Worm (Caenorhabditis elegans) whole organism, late embryonic: ENCODE data around the gene hlh-27.

Experiments
- fkh-6 ChIP-seq: sonication (generic microtip); optimal IDR thresholded peaks from 2 replicates; lab custom pipeline; 2016; ENCODE audit warnings: missing genetic modification characterization, missing compliant biosample characterization
- lin-11 ChIP-seq: fragments of 200-800 bp; sonication (Bioruptor generic); optimal IDR thresholded peaks from 2 replicates; lab custom pipeline; 2018; ENCODE audit warnings: mild to moderate bottlenecking, missing genetic modification characterization, missing compliant biosample characterization
- unc-42 ChIP-seq: sonication (generic microtip); optimal IDR thresholded peaks from 2 replicates; lab custom pipeline; 2016; ENCODE audit warnings: missing genotype, missing genetic modification characterization, missing compliant biosample characterization

DNA sequence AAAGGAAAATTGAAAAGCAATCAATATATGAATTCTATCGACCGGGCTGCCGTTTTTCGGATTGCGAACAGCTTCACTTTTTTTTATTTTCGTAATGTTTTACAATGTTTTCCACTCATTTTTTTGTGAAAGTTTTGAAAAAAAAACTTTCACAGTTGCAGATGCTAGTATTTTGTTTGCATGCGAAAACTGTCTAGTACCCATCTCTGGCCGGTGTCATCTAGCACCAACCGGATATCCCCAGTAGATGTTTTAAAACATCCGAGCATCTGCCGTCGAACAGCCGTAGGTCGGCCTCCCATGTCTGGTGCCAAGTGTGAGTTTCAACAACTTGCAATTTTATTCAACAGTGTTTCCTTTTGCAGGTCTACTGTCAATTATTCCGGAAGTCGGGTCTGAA lies 18.6 kb downstream of the hlh-27 start, which contains the start of gene ZK177.12:
- TF ChIP-seq unc-42 (tag; lab: Kevin White, UChicago): no peak
- no peak for TF ChIP-seq lin-11 (tag; lab: Kevin White, UChicago)
- no peak for TF ChIP-seq fkh-6 (tag; lab: Kevin White, UChicago)
